Fruit fly (Drosophila melanogaster) whole organism, embryonic: ENCODE data around the gene Lim1.
A peak's percentile ranks its signal among the peaks of the same experiment; 100 is the strongest.

Source experiments
- Ada2b ChIP-seq: fragments of 200-800 bp; sonication (Bioruptor generic); IDR thresholded peaks from 2 replicates; pipeline ENCODE4 v1.3.6; 2022; ENCODE audit warnings: missing biosample characterization, missing genetic modification characterization
- Antp ChIP-seq: fragments of 200-800 bp; sonication (Bioruptor generic); optimal IDR thresholded peaks from 3 replicates; lab custom pipeline; 2016; ENCODE audit warnings: missing biosample characterization, missing genetic modification characterization
- CG12391 ChIP-seq: fragments of 200-800 bp; sonication (Bioruptor generic); optimal IDR thresholded peaks from 3 replicates; lab custom pipeline; 2018; ENCODE audit warnings: missing biosample characterization, mild to moderate bottlenecking, missing genetic modification characterization, moderate library complexity
- CG13296 ChIP-seq: fragments of 200-800 bp; sonication (Bioruptor generic); optimal IDR thresholded peaks from 3 replicates; lab custom pipeline; 2018; ENCODE audit warnings: missing biosample characterization, mild to moderate bottlenecking, missing genetic modification characterization
- CG13775 ChIP-seq: fragments of 200-800 bp; sonication (Bioruptor generic); optimal IDR thresholded peaks from 3 replicates; lab custom pipeline; 2017; ENCODE audit warnings: missing biosample characterization, mild to moderate bottlenecking, missing genetic modification characterization
- CG15514 ChIP-seq: fragments of 200-800 bp; sonication (Bioruptor generic); optimal IDR thresholded peaks from 3 replicates; lab custom pipeline; 2017; ENCODE audit warnings: missing biosample characterization, missing genetic modification characterization, mild to moderate bottlenecking, moderate library complexity, missing genetic modification reagents
- CG1603 ChIP-seq: fragments of 200-800 bp; sonication (Bioruptor generic); optimal IDR thresholded peaks from 2 replicates; lab custom pipeline; 2019; ENCODE audit warnings: missing biosample characterization, mild to moderate bottlenecking, missing genetic modification characterization, moderate library complexity
- CG16813 ChIP-seq: fragments of 200-800 bp; sonication (Bioruptor generic); IDR thresholded peaks from 3 replicates; pipeline ENCODE4 v1.3.6; 2022; ENCODE audit warnings: missing biosample characterization, missing genetic modification characterization; ENCODE audit not compliant: partially characterized antibody
- CG17361 ChIP-seq: fragments of 200-800 bp; sonication (Bioruptor generic); IDR thresholded peaks from 3 replicates; pipeline ENCODE4 v1.3.6; 2022; ENCODE audit warnings: missing biosample characterization, missing genetic modification characterization
- CG17612 ChIP-seq: fragments of 200-800 bp; sonication (Bioruptor generic); IDR thresholded peaks from 2 replicates; pipeline ENCODE4 v1.3.6; 2022; ENCODE audit warnings: missing biosample characterization, missing genetic modification characterization
- CG2116 ChIP-seq: fragments of 200-800 bp; sonication (Bioruptor generic); optimal IDR thresholded peaks from 3 replicates; lab custom pipeline; 2018; ENCODE audit warnings: missing biosample characterization, mild to moderate bottlenecking, missing genetic modification characterization
- CG2120 ChIP-seq: fragments of 200-800 bp; sonication (Bioruptor generic); optimal IDR thresholded peaks from 3 replicates; lab custom pipeline; 2016; ENCODE audit warnings: missing biosample characterization, missing genetic modification characterization
- CG2129 ChIP-seq: fragments of 200-800 bp; sonication (Bioruptor generic); IDR thresholded peaks from 2 replicates; pipeline ENCODE4 v1.3.6; 2022; ENCODE audit warnings: missing biosample characterization, missing genetic modification characterization; ENCODE audit not compliant: partially characterized antibody
- CG2889 ChIP-seq: fragments of 200-800 bp; sonication (Bioruptor generic); IDR thresholded peaks from 3 replicates; pipeline ENCODE4 v1.3.6; 2022; ENCODE audit warnings: missing biosample characterization, missing genetic modification characterization
- CG42726 ChIP-seq: fragments of 200-800 bp; sonication (Bioruptor generic); IDR thresholded peaks from 2 replicates; pipeline ENCODE4 v1.3.6; 2022; ENCODE audit warnings: missing biosample characterization, missing genetic modification characterization; ENCODE audit not compliant: partially characterized antibody
- CG4424 ChIP-seq: fragments of 200-800 bp; sonication (Bioruptor generic); optimal IDR thresholded peaks from 3 replicates; lab custom pipeline; 2016; ENCODE audit warnings: missing biosample characterization, missing genetic modification characterization
- CG5245 ChIP-seq: fragments of 200-800 bp; sonication (Bioruptor generic); optimal IDR thresholded peaks from 3 replicates; lab custom pipeline; 2016; ENCODE audit warnings: missing biosample characterization, missing genetic modification characterization
- CG6683 ChIP-seq: fragments of 200-800 bp; sonication (Bioruptor generic); optimal IDR thresholded peaks from 2 replicates; lab custom pipeline; 2017; ENCODE audit warnings: missing biosample characterization, mild to moderate bottlenecking, missing genetic modification characterization, missing genetic modification reagents
- Camta ChIP-seq: fragments of 200-800 bp; sonication (Bioruptor generic); optimal IDR thresholded peaks from 2 replicates; lab custom pipeline; 2016; ENCODE audit warnings: missing biosample characterization, missing genetic modification characterization
- CoRest ChIP-seq: fragments of 200-800 bp; sonication (Bioruptor generic); optimal IDR thresholded peaks from 3 replicates; lab custom pipeline; 2018; ENCODE audit warnings: missing biosample characterization, mild to moderate bottlenecking, missing genetic modification characterization, moderate library complexity
- Doc3 ChIP-seq: fragments of 200-800 bp; sonication (Bioruptor generic); IDR thresholded peaks from 3 replicates; pipeline ENCODE4 v1.3.6; 2022; ENCODE audit warnings: missing biosample characterization, missing genetic modification characterization; ENCODE audit not compliant: partially characterized antibody
- E2f2 ChIP-seq: fragments of 200-800 bp; sonication (Bioruptor generic); IDR thresholded peaks from 2 replicates; pipeline ENCODE4 v1.3.6; 2022; ENCODE audit warnings: missing biosample characterization, missing genetic modification characterization
- HLH4C ChIP-seq: fragments of 200-800 bp; sonication (Bioruptor generic); IDR thresholded peaks from 3 replicates; pipeline ENCODE4 v1.3.6; 2022; ENCODE audit warnings: missing biosample characterization, missing genetic modification characterization; ENCODE audit not compliant: partially characterized antibody
- Hey ChIP-seq: fragments of 200-800 bp; sonication (Bioruptor generic); optimal IDR thresholded peaks from 3 replicates; lab custom pipeline; 2018; ENCODE audit warnings: missing biosample characterization, mild to moderate bottlenecking, missing genetic modification characterization
- Mad ChIP-seq: fragments of 200-800 bp; sonication (Bioruptor generic); optimal IDR thresholded peaks from 2 replicates; lab custom pipeline; 2016; ENCODE audit warnings: missing biosample characterization, missing genetic modification characterization
- Max ChIP-seq: fragments of 200-800 bp; sonication (Bioruptor generic); optimal IDR thresholded peaks from 2 replicates; lab custom pipeline; 2016; ENCODE audit warnings: missing biosample characterization, mild to moderate bottlenecking, missing genetic modification characterization
- Myb ChIP-seq: fragments of 200-800 bp; sonication (Bioruptor generic); optimal IDR thresholded peaks from 2 replicates; lab custom pipeline; 2016; ENCODE audit warnings: missing biosample characterization, missing genetic modification characterization
- Pdp1 ChIP-seq, 2 experiments: fragments of 200-800 bp; sonication (Bioruptor generic); optimal IDR thresholded peaks; 3 replicates each; lab custom pipeline; 2016; ENCODE audit warnings: missing biosample characterization in 2 of 2, missing genetic modification characterization in 2 of 2, mild to moderate bottlenecking in 1 of 2, moderate library complexity in 1 of 2
- Sin3A ChIP-seq: fragments of >200 bp; optimal IDR thresholded peaks from 2 replicates; lab custom pipeline; 2018
- Sry-δ ChIP-seq: fragments of 200-800 bp; sonication (Bioruptor generic); optimal IDR thresholded peaks from 2 replicates; lab custom pipeline; 2016; ENCODE audit warnings: missing biosample characterization, missing genetic modification characterization
- Vsx1 ChIP-seq: fragments of 200-800 bp; sonication (Bioruptor generic); optimal IDR thresholded peaks from 2 replicates; lab custom pipeline; 2017; ENCODE audit warnings: missing biosample characterization, mild to moderate bottlenecking, missing genetic modification characterization, missing genetic modification reagents
- ash1 ChIP-seq: fragments of 200-800 bp; sonication (Bioruptor generic); optimal IDR thresholded peaks from 2 replicates; lab custom pipeline; 2018; ENCODE audit warnings: missing biosample characterization, mild to moderate bottlenecking, missing genetic modification characterization
- bbx ChIP-seq: fragments of 200-800 bp; sonication (Bioruptor generic); IDR thresholded peaks from 2 replicates; pipeline ENCODE4 v1.3.6; 2022; ENCODE audit warnings: missing biosample characterization, missing genetic modification characterization; ENCODE audit not compliant: partially characterized antibody
- btn ChIP-seq: fragments of 200-800 bp; sonication (Bioruptor generic); optimal IDR thresholded peaks from 2 replicates; lab custom pipeline; 2016; ENCODE audit warnings: missing biosample characterization, missing genetic modification characterization
- cato ChIP-seq: fragments of 200-800 bp; sonication (Bioruptor generic); optimal IDR thresholded peaks from 2 replicates; lab custom pipeline; 2016; ENCODE audit warnings: missing biosample characterization, missing genetic modification characterization, borderline replicate concordance
- cwo ChIP-seq: fragments of 200-800 bp; sonication (Bioruptor generic); optimal IDR thresholded peaks from 3 replicates; lab custom pipeline; 2017; ENCODE audit warnings: missing biosample characterization, missing genetic modification characterization, mild to moderate bottlenecking, moderate library complexity, missing genetic modification reagents
- dmrt11E ChIP-seq: fragments of 200-800 bp; sonication (Bioruptor generic); optimal IDR thresholded peaks from 3 replicates; lab custom pipeline; 2018; ENCODE audit warnings: missing biosample characterization, mild to moderate bottlenecking, missing genetic modification characterization, moderate library complexity
- dysf ChIP-seq: fragments of 200-800 bp; sonication (Bioruptor generic); IDR thresholded peaks from 3 replicates; pipeline ENCODE4 v1.3.6; 2022; ENCODE audit warnings: missing biosample characterization, missing genetic modification characterization
- emc ChIP-seq: fragments of 200-800 bp; sonication (Bioruptor generic); optimal IDR thresholded peaks from 2 replicates; lab custom pipeline; 2016; ENCODE audit warnings: missing biosample characterization, missing genetic modification characterization
- ind ChIP-seq: fragments of 200-800 bp; sonication (Bioruptor generic); optimal IDR thresholded peaks from 3 replicates; lab custom pipeline; 2016; ENCODE audit warnings: missing biosample characterization, missing genetic modification characterization
- lilli ChIP-seq: fragments of 200-800 bp; sonication (Bioruptor generic); optimal IDR thresholded peaks from 3 replicates; lab custom pipeline; 2016; ENCODE audit warnings: missing biosample characterization, missing genetic modification characterization
- lola ChIP-seq, 3 experiments: fragments of >200 bp in 2 of 3; fragments of 200-800 bp in 1 of 3; sonication (Bioruptor generic) in 1 of 3; optimal IDR thresholded peaks; 2 replicates each; lab custom pipeline; 2017 to 2019; ENCODE audit warnings: missing biosample characterization in 3 of 3, missing genetic modification characterization in 3 of 3, mild to moderate bottlenecking in 1 of 3, moderate library complexity in 1 of 3
- mam ChIP-seq: fragments of 200-800 bp; sonication (Bioruptor generic); optimal IDR thresholded peaks from 3 replicates; lab custom pipeline; 2016; ENCODE audit warnings: missing biosample characterization, missing genetic modification characterization
- nerfin-2 ChIP-seq: fragments of 200-800 bp; sonication (Bioruptor generic); IDR thresholded peaks from 2 replicates; pipeline ENCODE4 v1.3.6; 2022; ENCODE audit warnings: missing biosample characterization, missing genetic modification characterization; ENCODE audit not compliant: partially characterized antibody
- nmo ChIP-seq: fragments of 200-800 bp; sonication (Bioruptor generic); optimal IDR thresholded peaks from 2 replicates; lab custom pipeline; 2018; ENCODE audit warnings: missing biosample characterization, mild to moderate bottlenecking, missing genetic modification characterization, moderate library complexity
- pum ChIP-seq: fragments of 200-800 bp; sonication (Bioruptor generic); optimal IDR thresholded peaks from 2 replicates; lab custom pipeline; 2016; ENCODE audit warnings: missing biosample characterization, missing genetic modification characterization
- sens ChIP-seq: fragments of 200-800 bp; sonication (Bioruptor generic); peaks from one replicate; lab custom pipeline; 2016; ENCODE audit warnings: missing biosample characterization, missing genetic modification characterization
- slbo ChIP-seq: fragments of 200-800 bp; sonication (Bioruptor generic); IDR thresholded peaks from 2 replicates; pipeline ENCODE4 v1.3.6; 2022; ENCODE audit warnings: missing biosample characterization, missing genetic modification characterization
- sug ChIP-seq: fragments of 200-800 bp; optimal IDR thresholded peaks from 2 replicates; lab custom pipeline; 2019; ENCODE audit warnings: missing biosample characterization, mild to moderate bottlenecking, missing genetic modification characterization, moderate library complexity
- twi ChIP-seq: fragments of 200-800 bp; optimal IDR thresholded peaks from 2 replicates; lab custom pipeline; 2019; ENCODE audit warnings: missing biosample characterization, mild to moderate bottlenecking, missing genetic modification characterization, moderate library complexity

Lim1 gene

DNA sequence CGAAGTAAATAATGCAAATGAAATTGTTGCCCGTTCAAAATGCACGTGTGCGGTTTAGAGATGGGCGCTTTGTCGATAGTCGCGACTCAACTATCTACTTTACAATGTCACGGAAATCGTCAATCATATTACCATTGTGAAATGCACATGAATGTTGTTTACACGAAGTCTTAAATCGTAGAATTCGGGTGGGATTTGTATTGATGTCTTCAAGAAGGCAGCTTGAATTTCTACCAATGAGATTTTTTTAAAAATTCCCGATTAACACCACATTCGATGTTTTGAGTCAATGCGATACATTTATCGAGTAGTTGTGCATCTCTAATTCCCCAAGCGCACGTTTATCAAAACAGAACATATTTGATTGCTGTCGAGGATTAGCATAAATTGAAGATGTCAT lies 85.4 kb downstream of the Lim1 start, which contains the start of gene CG1789 (continued):
- TF ChIP-seq CG13296 (peak; percentile 30), CG16813 (GFP tag; lab: Robert Waterston, UW) (peak; percentile 86), sug (tag; lab: Kevin White, UChicago) (peak; percentile 58), nmo (GFP tag; lab: Kevin White, UChicago) (peak; percentile 46), emc (no peak), Sry-δ (GFP tag; lab: Kevin White, UChicago) (peak; percentile 96), CG17361 (0 out of 3 replicates have a peak, but pooled peaks have one; percentile 28), Antp (GFP tag; lab: Kevin White, UChicago) (peak; percentile 67), CG2129 (GFP tag; lab: Robert Waterston, UW) (peak; percentile 89), lola (GFP tag; optimal IDR thresholded peaks at IDR 0.05; lab: Kevin White, UChicago) (peak in 1 of 3 experiments; percentile 20), CG17612 (GFP tag; lab: Robert Waterston, UW) (no peak), CG2116 (GFP tag; lab: Kevin White, UChicago) (peak; percentile 75), mam (GFP tag; lab: Kevin White, UChicago) (peak; percentile 63), CG42726 (GFP tag; lab: Robert Waterston, UW) (peak; percentile 72; the same call in 1 of the 2 replicates), E2f2 (GFP tag; lab: Robert Waterston, UW) (peak; percentile 77), CG6683 (GFP tag; lab: Kevin White, UChicago) (no peak), nerfin-2 (peak; percentile 72), Myb (GFP tag; lab: Kevin White, UChicago) (peak; percentile 38), Sin3A (peak; percentile 85), Max (GFP tag; lab: Kevin White, UChicago) (peak; percentile 71), HLH4C (GFP tag; lab: Robert Waterston, UW) (peak; percentile 84; the same call in 2 of the 3 replicates), pum (GFP tag; lab: Kevin White, UChicago) (peak; percentile 25), CG13775 (GFP tag; lab: Kevin White, UChicago) (no peak), ash1 (GFP tag; lab: Kevin White, UChicago) (no peak), Vsx1 (GFP tag; lab: Kevin White, UChicago) (no peak), cwo (GFP tag; lab: Kevin White, UChicago) (peak; percentile 66), CG12391 (peak; percentile 25), CG4424 (no peak), cato (GFP tag; lab: Kevin White, UChicago) (no peak), CG2889 (GFP tag; lab: Robert Waterston, UW) (no peak), Camta (GFP tag; lab: Kevin White, UChicago) (peak; percentile 13), dysf (GFP tag; lab: Robert Waterston, UW) (0 out of 3 replicates have a peak, but pooled peaks have one; percentile 30), Doc3 (GFP tag; lab: Robert Waterston, UW) (peak; percentile 94), Hey (no peak), twi (tag; lab: Kevin White, UChicago) (peak; percentile 2), CG2120 (GFP tag; lab: Kevin White, UChicago) (peak; percentile 49), dmrt11E (tag; lab: Kevin White, UChicago) (peak; percentile 6), lilli (GFP tag; lab: Kevin White, UChicago) (peak; percentile 64), CoRest (tag; lab: Kevin White, UChicago) (peak; percentile 33), CG1603 (peak; percentile 61), Ada2b (no peak), bbx (GFP tag; lab: Robert Waterston, UW) (peak; percentile 83), CG5245 (GFP tag; lab: Kevin White, UChicago) (no peak), sens (GFP tag; lab: Kevin White, UChicago) (peak; percentile 85), CG15514 (peak; percentile 46), slbo (GFP tag; lab: Robert Waterston, UW) (peak; percentile 44; the same call in 1 of the 2 replicates), ind (peak; percentile 9), Pdp1 (GFP tag; optimal IDR thresholded peaks at IDR 0.05; lab: Kevin White, UChicago) (peak; percentile 28 to 42), btn (peak; percentile 1), Mad (GFP tag; lab: Kevin White, UChicago) (peak; percentile 23)
